Worm (Caenorhabditis elegans) whole organism, L1 larva: Measurements from ENCODE around the gene fask-1.

Experiments
- C04F5.9 ChIP-seq: sonication (generic microtip); optimal IDR thresholded peaks from 2 replicates; lab custom pipeline; 2016; ENCODE audit warnings: missing genetic modification characterization, missing compliant biosample characterization
- C16A3.4 ChIP-seq: fragments of 150-350 bp; optimal IDR thresholded peaks from 2 replicates; lab custom pipeline; 2014; ENCODE audit warnings: missing biosample characterization, missing genetic modification characterization
- C34B4.2 ChIP-seq: sonication (generic microtip); optimal IDR thresholded peaks from 2 replicates; lab custom pipeline; 2017; ENCODE audit warnings: mild to moderate bottlenecking, missing genetic modification characterization, missing compliant biosample characterization
- F16B12.6 ChIP-seq: fragments of 150-350 bp; optimal IDR thresholded peaks from 2 replicates; lab custom pipeline; 2014; ENCODE audit warnings: missing biosample characterization, missing genetic modification characterization
- aha-1 ChIP-seq: fragments of 150-350 bp; optimal IDR thresholded peaks from 2 replicates; lab custom pipeline; 2014; ENCODE audit warnings: missing biosample characterization, missing genetic modification characterization
- alr-1 ChIP-seq: fragments of 200-800 bp; sonication (Bioruptor generic); optimal IDR thresholded peaks from 2 replicates; lab custom pipeline; 2018; ENCODE audit warnings: borderline replicate concordance, mild to moderate bottlenecking, missing genetic modification characterization, missing compliant biosample characterization
- aly-2 ChIP-seq: fragments of 150-350 bp; optimal IDR thresholded peaks from 2 replicates; lab custom pipeline; 2014; ENCODE audit warnings: missing biosample characterization, missing genetic modification characterization
- blmp-1 ChIP-seq: fragments of 150-350 bp; optimal IDR thresholded peaks from 2 replicates; lab custom pipeline; 2014; ENCODE audit warnings: missing biosample characterization, missing genetic modification characterization
- ceh-8 ChIP-seq: fragments of 200-800 bp; sonication (Bioruptor generic); optimal IDR thresholded peaks from 2 replicates; lab custom pipeline; 2018; ENCODE audit warnings: mild to moderate bottlenecking, missing genetic modification characterization, moderate library complexity, missing compliant biosample characterization
- ceh-82 ChIP-seq, 3 experiments: fragments of 150-350 bp in 1 of 3; sonication (generic microtip) in 2 of 3; optimal IDR thresholded peaks; 2 replicates each; lab custom pipeline; 2014 to 2017; ENCODE audit warnings: missing biosample characterization in 3 of 3, missing genetic modification characterization in 3 of 3
- ceh-88 ChIP-seq: fragments of 200-800 bp; sonication (Bioruptor generic); IDR thresholded peaks from 2 replicates; pipeline ENCODE4 v1.3.6; 2022; ENCODE audit warnings: missing genetic modification characterization, missing compliant biosample characterization
- ceh-90 ChIP-seq: sonication (generic microtip); optimal IDR thresholded peaks from 2 replicates; lab custom pipeline; 2016; ENCODE audit warnings: missing genetic modification characterization, missing compliant biosample characterization
- efl-1 ChIP-seq, 4 experiments: fragments of 150-350 bp; optimal IDR thresholded peaks in 3 of 4; peaks in 1 of 4; 1 replicate in 1 of 4; 2 replicates in 3 of 4; lab custom pipeline; 2014; ENCODE audit warnings: missing biosample characterization in 2 of 4, missing genetic modification characterization in 2 of 4, missing genetic modification reagents in 2 of 4
- efl-3 ChIP-seq: fragments of 200-800 bp; sonication (Bioruptor generic); optimal IDR thresholded peaks from 2 replicates; lab custom pipeline; 2018; ENCODE audit warnings: mild to moderate bottlenecking, missing genetic modification characterization, missing compliant biosample characterization
- egl-27 ChIP-seq, 2 experiments: fragments of 150-350 bp in 1 of 2; sonication (generic microtip); optimal IDR thresholded peaks; 3 replicates each; lab custom pipeline; 2017 to 2018; ENCODE audit warnings: missing biosample characterization in 2 of 2, missing genetic modification characterization in 2 of 2, missing genetic modification reagents in 2 of 2
- elt-2 ChIP-seq: sonication (generic microtip); optimal IDR thresholded peaks from 2 replicates; lab custom pipeline; 2016; ENCODE audit warnings: missing genetic modification characterization, mild to moderate bottlenecking, inconsistent platforms, missing compliant biosample characterization, missing genetic modification reagents
- elt-3 ChIP-seq, 6 experiments: fragments of 150-350 bp in 1 of 6; sonication (generic microtip); optimal IDR thresholded peaks; 2 replicates each; lab custom pipeline; 2017 to 2018; ENCODE audit warnings: missing biosample characterization in 6 of 6, missing genetic modification characterization in 6 of 6, inconsistent platforms in 1 of 6
- fkh-10 ChIP-seq: sonication (generic microtip); optimal IDR thresholded peaks from 2 replicates; lab custom pipeline; 2017; ENCODE audit warnings: missing biosample characterization, missing genetic modification reagents, missing genetic modification characterization
- fkh-8 ChIP-seq: sonication (generic microtip); optimal IDR thresholded peaks from 2 replicates; lab custom pipeline; 2016; ENCODE audit warnings: mild to moderate bottlenecking, missing genetic modification characterization, missing compliant biosample characterization
- hlh-4 ChIP-seq: sonication (generic microtip); optimal IDR thresholded peaks from 2 replicates; lab custom pipeline; 2016; ENCODE audit warnings: mild to moderate bottlenecking, missing genetic modification characterization, missing compliant biosample characterization
- hpl-2 ChIP-seq: fragments of 150-350 bp; optimal IDR thresholded peaks from 2 replicates; lab custom pipeline; 2014; ENCODE audit warnings: missing biosample characterization, missing genetic modification reagents, missing genetic modification characterization
- jun-1 ChIP-seq: fragments of 150-350 bp; optimal IDR thresholded peaks from 2 replicates; lab custom pipeline; 2014; ENCODE audit warnings: missing biosample characterization, missing genetic modification reagents, missing genetic modification characterization
- lin-35 ChIP-seq, 2 experiments: fragments of 150-350 bp; optimal IDR thresholded peaks; 2 replicates each; lab custom pipeline; 2014; ENCODE audit warnings: missing biosample characterization in 2 of 2, missing genetic modification characterization in 2 of 2, missing genetic modification reagents in 2 of 2
- lin-39 ChIP-seq: fragments of 150-350 bp; optimal IDR thresholded peaks from 2 replicates; lab custom pipeline; 2014; ENCODE audit warnings: missing biosample characterization, missing genetic modification reagents, missing genetic modification characterization
- lsy-2 ChIP-seq, 2 experiments: fragments of 150-350 bp; optimal IDR thresholded peaks; 2 replicates each; lab custom pipeline; 2014; ENCODE audit warnings: missing biosample characterization in 2 of 2, missing genetic modification characterization in 2 of 2
- mab-9 ChIP-seq: fragments of 200-800 bp; sonication (Bioruptor generic); IDR thresholded peaks from 2 replicates; pipeline ENCODE4 v1.3.6; 2022; ENCODE audit warnings: missing genetic modification reagents, missing genetic modification characterization, missing compliant biosample characterization
- mdl-1 ChIP-seq, 2 experiments: fragments of 150-350 bp; optimal IDR thresholded peaks; 2 replicates each; lab custom pipeline; 2014 to 2017; ENCODE audit warnings: missing biosample characterization in 2 of 2, missing genetic modification characterization in 2 of 2, inconsistent platforms in 1 of 2
- mep-1 ChIP-seq: fragments of 150-350 bp; optimal IDR thresholded peaks from 2 replicates; lab custom pipeline; 2014; ENCODE audit warnings: missing biosample characterization, missing genetic modification characterization
- nhr-11 ChIP-seq: fragments of 150-350 bp; optimal IDR thresholded peaks from 2 replicates; lab custom pipeline; 2014; ENCODE audit warnings: missing biosample characterization, missing genetic modification characterization
- nhr-12 ChIP-seq: sonication (generic microtip); optimal IDR thresholded peaks from 2 replicates; lab custom pipeline; 2017; ENCODE audit warnings: missing biosample characterization, missing genetic modification characterization
- nhr-20 ChIP-seq: sonication (generic microtip); optimal IDR thresholded peaks from 2 replicates; lab custom pipeline; 2016; ENCODE audit warnings: mild to moderate bottlenecking, missing genetic modification characterization, missing compliant biosample characterization
- nhr-237 ChIP-seq: fragments of 150-350 bp; optimal IDR thresholded peaks from 2 replicates; lab custom pipeline; 2014; ENCODE audit warnings: missing biosample characterization, missing genetic modification characterization
- nhr-47 ChIP-seq: sonication (generic microtip); optimal IDR thresholded peaks from 2 replicates; lab custom pipeline; 2016; ENCODE audit warnings: mild to moderate bottlenecking, missing genetic modification characterization, moderate library complexity, missing compliant biosample characterization
- nhr-76 ChIP-seq: sonication (generic microtip); optimal IDR thresholded peaks from 2 replicates; lab custom pipeline; 2017; ENCODE audit warnings: missing biosample characterization, missing genetic modification characterization
- nhr-77 ChIP-seq: fragments of 150-350 bp; optimal IDR thresholded peaks from 2 replicates; lab custom pipeline; 2014; ENCODE audit warnings: missing biosample characterization, missing genetic modification characterization
- nhr-84 ChIP-seq: sonication (generic microtip); optimal IDR thresholded peaks from 2 replicates; lab custom pipeline; 2017; ENCODE audit warnings: missing biosample characterization, missing genetic modification characterization
- nhr-85 ChIP-seq: sonication (generic microtip); peaks from one replicate; lab custom pipeline; 2016; ENCODE audit warnings: missing genetic modification characterization, inconsistent platforms, missing compliant biosample characterization
- nhr-90 ChIP-seq: sonication (generic microtip); optimal IDR thresholded peaks from 2 replicates; lab custom pipeline; 2016; ENCODE audit warnings: mild to moderate bottlenecking, missing genetic modification characterization, missing compliant biosample characterization; ENCODE audit not compliant: poor library complexity
- pag-3 ChIP-seq: sonication (generic microtip); optimal IDR thresholded peaks from 2 replicates; lab custom pipeline; 2017; ENCODE audit warnings: missing genetic modification characterization, mild to moderate bottlenecking, missing compliant biosample characterization, antibody characterized with exemption, borderline replicate concordance; ENCODE audit not compliant: insufficient read depth
- pax-3 ChIP-seq: fragments of 200-800 bp; sonication (Bioruptor generic); optimal IDR thresholded peaks from 2 replicates; lab custom pipeline; 2018; ENCODE audit warnings: mild to moderate bottlenecking, missing genetic modification characterization, moderate library complexity, missing compliant biosample characterization
- rnt-1 ChIP-seq: sonication (generic microtip); optimal IDR thresholded peaks from 2 replicates; lab custom pipeline; 2016; ENCODE audit warnings: mild to moderate bottlenecking, missing genetic modification characterization, moderate library complexity, missing compliant biosample characterization
- skn-1 ChIP-seq: fragments of 150-350 bp; optimal IDR thresholded peaks from 2 replicates; lab custom pipeline; 2014; ENCODE audit warnings: missing biosample characterization, missing genetic modification characterization
- snpc-4 ChIP-seq: fragments of 150-350 bp; optimal IDR thresholded peaks from 2 replicates; lab custom pipeline; 2014; ENCODE audit warnings: missing biosample characterization, missing genetic modification characterization
- sox-4 ChIP-seq: sonication (generic microtip); optimal IDR thresholded peaks from 2 replicates; lab custom pipeline; 2016; ENCODE audit warnings: missing genetic modification characterization, missing compliant biosample characterization
- sptf-1 ChIP-seq: fragments of 150-350 bp; optimal IDR thresholded peaks from 2 replicates; lab custom pipeline; 2014; ENCODE audit warnings: missing biosample characterization, missing genetic modification characterization
- sup-37 ChIP-seq: fragments of 200-800 bp; sonication (Bioruptor generic); optimal IDR thresholded peaks from 2 replicates; lab custom pipeline; 2018; ENCODE audit warnings: mild to moderate bottlenecking, missing genetic modification characterization, missing compliant biosample characterization
- swsn-7 ChIP-seq: sonication (generic microtip); optimal IDR thresholded peaks from 2 replicates; lab custom pipeline; 2016; ENCODE audit warnings: missing genetic modification characterization, missing compliant biosample characterization
- tbx-2 ChIP-seq: sonication (generic microtip); optimal IDR thresholded peaks from 2 replicates; lab custom pipeline; 2016; ENCODE audit warnings: missing genetic modification characterization, missing compliant biosample characterization
- unc-30 ChIP-seq: sonication (generic microtip); optimal IDR thresholded peaks from 2 replicates; lab custom pipeline; 2017; ENCODE audit warnings: missing biosample characterization, missing genetic modification characterization
- unc-62 ChIP-seq: fragments of 150-350 bp; optimal IDR thresholded peaks from 2 replicates; lab custom pipeline; 2014; ENCODE audit warnings: missing biosample characterization, missing genetic modification reagents, missing genetic modification characterization
- unc-98 ChIP-seq: fragments of 200-800 bp; sonication (Bioruptor generic); IDR thresholded peaks from 2 replicates; pipeline ENCODE4 v1.3.6; 2022; ENCODE audit warnings: missing genetic modification characterization, missing compliant biosample characterization
- vab-15 ChIP-seq: sonication (generic microtip); optimal IDR thresholded peaks from 2 replicates; lab custom pipeline; 2017; ENCODE audit warnings: missing genotype, mild to moderate bottlenecking, missing genetic modification characterization, missing compliant biosample characterization
- ztf-11 ChIP-seq, 2 experiments: sonication (generic microtip); optimal IDR thresholded peaks; 2 replicates each; lab custom pipeline; 2016 to 2017; ENCODE audit warnings: missing genetic modification characterization in 2 of 2, missing biosample characterization in 1 of 2, missing compliant biosample characterization in 1 of 2

fask-1 gene

DNA sequence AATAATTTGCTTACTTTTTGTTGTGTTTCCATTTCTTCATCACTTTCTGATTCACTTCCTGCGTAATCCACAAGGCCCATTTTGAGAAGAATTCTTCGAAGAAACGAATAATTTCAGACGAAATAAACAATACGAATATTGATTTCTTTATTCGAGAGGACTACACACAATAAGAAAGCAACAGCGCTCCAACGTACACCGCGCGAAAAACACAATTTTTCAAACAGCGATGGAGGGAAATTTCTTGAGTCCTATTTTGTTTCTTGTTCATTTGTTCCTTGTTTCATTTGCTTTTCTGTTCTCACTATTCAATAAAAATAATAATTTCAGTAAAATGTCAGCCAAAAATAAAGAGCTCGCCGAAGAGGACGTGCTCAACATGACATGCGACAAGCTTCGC, 6.8 kb upstream of the fask-1 start, which contains the start of the genes prcc-1 and C39E9.12 (continued):
- peak in 1 of 6 experiments; percentile 67 for TF ChIP-seq elt-3 (tag; optimal IDR thresholded peaks at IDR 0.05; lab: Kevin White, UChicago)
- TF ChIP-seq ceh-90 = no peak
- TF ChIP-seq fkh-10 = no peak
- TF ChIP-seq unc-30 (tag; lab: Kevin White, UChicago) = no peak
- peak; percentile 27 to 78 (median 63) for TF ChIP-seq ceh-82 (tag; optimal IDR thresholded peaks at IDR 0.05; lab: Kevin White, UChicago)
- TF ChIP-seq jun-1 (tag; lab: Kevin White, UChicago) = peak; percentile 40
- no peak for TF ChIP-seq sox-4 (tag; lab: Kevin White, UChicago)
- TF ChIP-seq ceh-8 = no peak
- TF ChIP-seq nhr-20 (tag; lab: Kevin White, UChicago) = peak; percentile 53
- no peak for TF ChIP-seq ceh-88 (GFP tag; lab: Robert Waterston, UW)
- TF ChIP-seq nhr-12 = no peak
- peak in 1 of 2 experiments; percentile 56 for TF ChIP-seq mdl-1 (tag; optimal IDR thresholded peaks at IDR 0.05; lab: Kevin White, UChicago)
- TF ChIP-seq pax-3 (tag; lab: Kevin White, UChicago) = no peak
- TF ChIP-seq F16B12.6 (tag; lab: Kevin White, UChicago) = peak; percentile 66
- peak; percentile 56 for TF ChIP-seq fkh-8 (tag; lab: Kevin White, UChicago)
- peak; percentile 54 for TF ChIP-seq nhr-77 (tag; lab: Kevin White, UChicago)
- no peak for TF ChIP-seq unc-98 (GFP tag; lab: Robert Waterston, UW)
- TF ChIP-seq sup-37 = no peak
- peak; percentile 93 to 94 for TF ChIP-seq efl-1 (optimal IDR thresholded peaks at IDR 0.05; lab: Kevin White, UChicago)
- peak; percentile 92 to 99 for TF ChIP-seq efl-1 (GFP tag; optimal IDR thresholded peaks at IDR 0.05 in 1 of 2; lab: Kevin White, UChicago)
- TF ChIP-seq lsy-2 (tag; optimal IDR thresholded peaks at IDR 0.05; lab: Kevin White, UChicago) = peak; percentile 73 to 91
- TF ChIP-seq tbx-2 (tag; lab: Kevin White, UChicago) = peak; percentile 37
- TF ChIP-seq skn-1 = peak; percentile 66
- no peak for TF ChIP-seq lin-39 (tag; lab: Kevin White, UChicago)
- TF ChIP-seq nhr-11 (tag; lab: Kevin White, UChicago) = no peak
- TF ChIP-seq alr-1 (tag; lab: Kevin White, UChicago) = no peak
- no peak for TF ChIP-seq mab-9 (GFP tag; lab: Robert Waterston, UW)
- no peak for TF ChIP-seq aly-2 (tag; lab: Kevin White, UChicago)
- TF ChIP-seq C04F5.9 (tag; lab: Kevin White, UChicago) = peak; percentile 14
- TF ChIP-seq nhr-90 = no peak
- no peak for TF ChIP-seq nhr-84
- TF ChIP-seq swsn-7 (tag; lab: Kevin White, UChicago) = peak; percentile 62
- TF ChIP-seq elt-2 (tag; lab: Kevin White, UChicago) = no peak
- no peak for TF ChIP-seq ztf-11 (tag; optimal IDR thresholded peaks at IDR 0.05; lab: Kevin White, UChicago)
- TF ChIP-seq nhr-47 (tag; lab: Kevin White, UChicago) = peak; percentile 75
- no peak for TF ChIP-seq nhr-76 (tag; lab: Kevin White, UChicago)
- no peak for TF ChIP-seq unc-62 (GFP tag; lab: Kevin White, UChicago)
- TF ChIP-seq nhr-237 (tag; lab: Kevin White, UChicago) = no peak
- TF ChIP-seq hpl-2 = no peak
- TF ChIP-seq blmp-1 (tag; lab: Kevin White, UChicago) = no peak
- TF ChIP-seq mep-1 = no peak
- TF ChIP-seq snpc-4 (tag; lab: Kevin White, UChicago) = no peak
- TF ChIP-seq sptf-1 (tag; lab: Kevin White, UChicago) = no peak
- TF ChIP-seq efl-3 (GFP tag; lab: Kevin White, UChicago) = no peak
- no peak for TF ChIP-seq vab-15 (tag; lab: Kevin White, UChicago)
- TF ChIP-seq nhr-85 = peak; percentile 46
- peak; percentile 85 for TF ChIP-seq C16A3.4 (tag; lab: Kevin White, UChicago)
- TF ChIP-seq C34B4.2 (tag; lab: Kevin White, UChicago) = no peak
- no peak for TF ChIP-seq egl-27 (tag; optimal IDR thresholded peaks at IDR 0.05; lab: Kevin White, UChicago)
- TF ChIP-seq rnt-1 = peak; percentile 79
- peak; percentile 92 to 97 for TF ChIP-seq lin-35 (GFP tag; optimal IDR thresholded peaks at IDR 0.05; lab: Kevin White, UChicago)
- no peak for TF ChIP-seq pag-3 (tag; lab: Kevin White, UChicago)
- TF ChIP-seq hlh-4 (tag; lab: Kevin White, UChicago) = no peak
- no peak for TF ChIP-seq aha-1 (tag; lab: Kevin White, UChicago)
